Worm (Caenorhabditis elegans): ENCODE data around the gene ifb-1.

The ifb-1 gene

ce11 chrII:5819655-5820054, 54.2 kb downstream of the ifb-1 start:
- TF ChIP-seq egl-27 (tag; optimal IDR thresholded peaks at IDR 0.05) (no peak), nhr-10 (tag; optimal IDR thresholded peaks at IDR 0.05) (no peak), nhr-21 (tag; optimal IDR thresholded peaks at IDR 0.05) (no peak), lsy-2 (tag; optimal IDR thresholded peaks at IDR 0.05) (no peak), mdl-1 (tag; optimal IDR thresholded peaks at IDR 0.05) (no peak), nhr-237 (tag; optimal IDR thresholded peaks at IDR 0.05) (no peak), F13H6.1 (tag; optimal IDR thresholded peaks at IDR 0.05) (no peak), dmd-4 (tag; optimal IDR thresholded peaks at IDR 0.05) (no peak), nhr-11 (tag; optimal IDR thresholded peaks at IDR 0.05) (no peak), ceh-16 (tag; optimal IDR thresholded peaks at IDR 0.05) (no peak), elt-3 (tag; optimal IDR thresholded peaks at IDR 0.05) (no peak), crh-2 (tag; optimal IDR thresholded peaks at IDR 0.05) (no peak), Y55F3AM.14 (GFP tag; optimal IDR thresholded peaks at IDR 0.05) (no peak), sma-3 (GFP tag; optimal IDR thresholded peaks at IDR 0.05) (peak; percentile 16), sma-9 (GFP tag; optimal IDR thresholded peaks at IDR 0.05) (peak; percentile 12), sma-9 (tag; optimal IDR thresholded peaks at IDR 0.05) (no peak), nhr-23 (tag; optimal IDR thresholded peaks at IDR 0.05) (no peak), elt-1 (tag; optimal IDR thresholded peaks at IDR 0.05) (no peak), C34F6.9 (tag; optimal IDR thresholded peaks at IDR 0.05) (no peak), unc-62 (GFP tag; optimal IDR thresholded peaks at IDR 0.05) (no peak), aly-2 (tag; optimal IDR thresholded peaks at IDR 0.05) (no peak), nhr-77 (tag; optimal IDR thresholded peaks at IDR 0.05) (no peak), snpc-4 (tag; optimal IDR thresholded peaks at IDR 0.05) (no peak), mab-5 (tag; optimal IDR thresholded peaks at IDR 0.05) (no peak), unc-55 (GFP tag; optimal IDR thresholded peaks at IDR 0.05) (peak; percentile 71), R02D3.7 (tag; optimal IDR thresholded peaks at IDR 0.05) (no peak)

DNA sequence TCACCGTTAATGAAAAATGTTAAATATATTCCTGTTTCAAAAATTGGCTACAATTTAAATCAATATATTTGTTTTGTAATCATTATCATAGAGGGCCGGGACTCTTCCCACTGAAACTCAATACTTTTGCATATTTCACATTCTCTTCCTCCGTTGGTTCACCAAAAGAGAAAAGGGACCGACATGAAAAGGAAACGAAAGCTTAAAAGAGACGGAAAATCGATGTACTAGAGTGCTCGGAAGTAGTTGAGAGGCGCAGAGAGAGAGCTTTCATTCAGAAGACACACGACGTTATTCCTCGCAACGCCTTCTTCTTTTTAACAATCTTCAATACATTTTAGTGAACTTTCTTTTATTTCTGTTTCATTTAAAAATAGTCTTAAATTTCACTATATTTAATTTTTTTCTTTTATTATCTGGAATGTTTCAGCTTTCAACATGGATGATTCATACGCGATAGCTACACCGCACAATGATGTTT, 54.9 kb downstream of the ifb-1 start, which contains the start of gene ehs-1:
Gene ehs-1 (plus strand): TSS at position 431 of the 481 bp plus-strand sequence.
- TF ChIP-seq nhr-129 (tag; optimal IDR thresholded peaks at IDR 0.05) (peak; percentile 5), unc-55 (GFP tag; optimal IDR thresholded peaks at IDR 0.05) (peak; percentile 40), lin-39 (tag; optimal IDR thresholded peaks at IDR 0.05) (no peak), sma-9 (GFP tag; optimal IDR thresholded peaks at IDR 0.05) (no peak), sma-9 (tag; optimal IDR thresholded peaks at IDR 0.05) (no peak), lin-13 (GFP tag; optimal IDR thresholded peaks at IDR 0.05) (no peak), ztf-1 (GFP tag; conservative IDR thresholded peaks at IDR 0.05) (no peak), lsy-2 (tag; optimal IDR thresholded peaks at IDR 0.05) (peak in 1 of 2 experiments; percentile 31), ceh-82 (tag; optimal IDR thresholded peaks at IDR 0.05) (no peak), ztf-4 (tag; optimal IDR thresholded peaks at IDR 0.05) (no peak), elt-3 (tag; optimal IDR thresholded peaks at IDR 0.05) (no peak), nhr-25 (tag; optimal IDR thresholded peaks at IDR 0.05) (no peak), gmeb-1 (tag; optimal IDR thresholded peaks at IDR 0.05) (no peak), nhr-10 (tag; optimal IDR thresholded peaks at IDR 0.05) (no peak), crh-2 (tag; optimal IDR thresholded peaks at IDR 0.05) (peak; percentile 36), C34F6.9 (tag; optimal IDR thresholded peaks at IDR 0.05) (peak; percentile 24), nhr-23 (tag; optimal IDR thresholded peaks at IDR 0.05) (no peak), dmd-4 (tag; optimal IDR thresholded peaks at IDR 0.05) (no peak), peb-1 (tag; optimal IDR thresholded peaks at IDR 0.05) (no peak), skn-1 (tag; optimal IDR thresholded peaks at IDR 0.05) (no peak), aly-2 (tag; optimal IDR thresholded peaks at IDR 0.05) (no peak), nhr-12 (tag; optimal IDR thresholded peaks at IDR 0.05) (no peak)

Data from whole organism, L2 larva.